Worm (Caenorhabditis elegans) whole organism, late embryonic: ENCODE results near the gene Y55F3BL.4.
A peak's percentile ranks its signal among the peaks of the same experiment; 100 is the strongest.
"Not testable (repeated sequence)": the region's sequence is repeated elsewhere in the genome, so short reads cannot be mapped to it uniquely, and the experiment has no call there.

ENCODE experiments used
- T23F11.4 ChIP-seq: fragments of 200-800 bp; sonication (Bioruptor generic); optimal IDR thresholded peaks from 2 replicates; lab custom pipeline; 2018; ENCODE audit warnings: mild to moderate bottlenecking, missing genetic modification characterization, missing compliant biosample characterization
- ama-1 ChIP-seq: fragments of 150-350 bp; optimal IDR thresholded peaks from 2 replicates; lab custom pipeline; 2014
- ceh-14 ChIP-seq: sonication (generic microtip); optimal IDR thresholded peaks from 2 replicates; lab custom pipeline; 2016; ENCODE audit warnings: missing genotype, missing genetic modification characterization, missing compliant biosample characterization
- ceh-18 ChIP-seq: sonication (generic microtip); optimal IDR thresholded peaks from 2 replicates; lab custom pipeline; 2016; ENCODE audit warnings: missing genetic modification characterization, missing compliant biosample characterization
- ceh-2 ChIP-seq: sonication (generic microtip); optimal IDR thresholded peaks from 2 replicates; lab custom pipeline; 2016; ENCODE audit warnings: missing genotype, missing genetic modification characterization, missing compliant biosample characterization
- ceh-24 ChIP-seq: sonication (generic microtip); optimal IDR thresholded peaks from 2 replicates; lab custom pipeline; 2016; ENCODE audit warnings: mild to moderate bottlenecking, missing genetic modification characterization, missing compliant biosample characterization
- ceh-30 ChIP-seq: fragments of 150-350 bp; optimal IDR thresholded peaks from 2 replicates; lab custom pipeline; 2014; ENCODE audit warnings: missing biosample characterization, missing genetic modification characterization
- ceh-31 ChIP-seq: sonication (generic microtip); optimal IDR thresholded peaks from 2 replicates; lab custom pipeline; 2016; ENCODE audit warnings: missing genetic modification characterization, missing compliant biosample characterization
- ceh-34 ChIP-seq: sonication (generic microtip); optimal IDR thresholded peaks from 2 replicates; lab custom pipeline; 2016; ENCODE audit warnings: mild to moderate bottlenecking, missing genetic modification characterization, missing compliant biosample characterization
- che-1 ChIP-seq: sonication (generic microtip); optimal IDR thresholded peaks from 2 replicates; lab custom pipeline; 2016; ENCODE audit warnings: mild to moderate bottlenecking, missing genetic modification characterization, missing compliant biosample characterization
- dmd-4 ChIP-seq: sonication (generic microtip); optimal IDR thresholded peaks from 2 replicates; lab custom pipeline; 2016; ENCODE audit warnings: borderline replicate concordance, missing genetic modification characterization, missing compliant biosample characterization
- elt-2 ChIP-seq: sonication (generic microtip); optimal IDR thresholded peaks from 2 replicates; lab custom pipeline; 2016; ENCODE audit warnings: missing genetic modification reagents, missing genetic modification characterization, missing compliant biosample characterization
- elt-4 ChIP-seq: sonication (generic microtip); optimal IDR thresholded peaks from 2 replicates; lab custom pipeline; 2016; ENCODE audit warnings: missing genetic modification characterization, missing compliant biosample characterization
- fkh-10 ChIP-seq: fragments of 150-350 bp; optimal IDR thresholded peaks from 2 replicates; lab custom pipeline; 2014; ENCODE audit warnings: missing biosample characterization, missing genetic modification reagents, missing genetic modification characterization
- fkh-6 ChIP-seq: sonication (generic microtip); optimal IDR thresholded peaks from 2 replicates; lab custom pipeline; 2016; ENCODE audit warnings: missing genetic modification characterization, missing compliant biosample characterization
- hlh-15 ChIP-seq: sonication (generic microtip); optimal IDR thresholded peaks from 2 replicates; lab custom pipeline; 2016; ENCODE audit warnings: missing genetic modification characterization, missing compliant biosample characterization
- hlh-30 ChIP-seq: sonication (generic microtip); optimal IDR thresholded peaks from 2 replicates; lab custom pipeline; 2017; ENCODE audit warnings: antibody characterized with exemption, missing genetic modification characterization, missing compliant biosample characterization; ENCODE audit not compliant: insufficient read depth
- hlh-6 ChIP-seq: sonication (generic microtip); optimal IDR thresholded peaks from 2 replicates; lab custom pipeline; 2016; ENCODE audit warnings: missing genotype, missing genetic modification characterization, missing compliant biosample characterization
- mec-3 ChIP-seq: sonication (generic microtip); optimal IDR thresholded peaks from 2 replicates; lab custom pipeline; 2016; ENCODE audit warnings: borderline replicate concordance, missing genetic modification characterization, missing compliant biosample characterization
- nfya-1 ChIP-seq: sonication (generic microtip); optimal IDR thresholded peaks from 2 replicates; lab custom pipeline; 2017; ENCODE audit warnings: missing genetic modification characterization, mild to moderate bottlenecking, missing compliant biosample characterization, antibody characterized with exemption, moderate library complexity
- nhr-11 ChIP-seq: fragments of 150-350 bp; optimal IDR thresholded peaks from 2 replicates; lab custom pipeline; 2014; ENCODE audit warnings: missing biosample characterization, missing genetic modification characterization
- nhr-232 ChIP-seq: sonication (generic microtip); optimal IDR thresholded peaks from 2 replicates; lab custom pipeline; 2016; ENCODE audit warnings: missing genetic modification characterization, missing compliant biosample characterization
- pat-9 ChIP-seq: fragments of 200-800 bp; sonication (Bioruptor generic); optimal IDR thresholded peaks from 2 replicates; lab custom pipeline; 2018; ENCODE audit warnings: mild to moderate bottlenecking, missing genetic modification characterization, moderate library complexity, missing compliant biosample characterization
- pha-4 ChIP-seq: fragments of 150-350 bp; optimal IDR thresholded peaks from 2 replicates; lab custom pipeline; 2018; ENCODE audit warnings: missing biosample characterization, missing genetic modification reagents, missing genetic modification characterization
- pros-1 ChIP-seq: fragments of 150-350 bp; optimal IDR thresholded peaks from 2 replicates; lab custom pipeline; 2014; ENCODE audit warnings: missing biosample characterization, missing genetic modification reagents, missing genetic modification characterization
- sdc-2 ChIP-seq: sonication (generic microtip); optimal IDR thresholded peaks from 2 replicates; lab custom pipeline; 2016; ENCODE audit warnings: missing genotype, missing genetic modification characterization, missing compliant biosample characterization
- tbx-2 ChIP-seq: sonication (generic microtip); optimal IDR thresholded peaks from 2 replicates; lab custom pipeline; 2016; ENCODE audit warnings: missing genetic modification characterization, missing compliant biosample characterization
- ttx-3 ChIP-seq: sonication (generic microtip); optimal IDR thresholded peaks from 2 replicates; lab custom pipeline; 2016; ENCODE audit warnings: missing genetic modification reagents, missing genetic modification characterization, missing compliant biosample characterization
- unc-3 ChIP-seq, 2 experiments: fragments of 200-800 bp in 1 of 2; sonication (Bioruptor generic) in 1 of 2; sonication (generic microtip) in 1 of 2; conservative IDR thresholded peaks in 1 of 2; optimal IDR thresholded peaks in 1 of 2; 2 replicates each; pipeline versions ENCODE4 v1.3.6 to Lab custom; 2016 to 2022; ENCODE audit warnings: missing compliant biosample characterization in 2 of 2, missing genetic modification characterization in 2 of 2, missing genetic modification reagents in 1 of 2
- unc-42 ChIP-seq: sonication (generic microtip); optimal IDR thresholded peaks from 2 replicates; lab custom pipeline; 2016; ENCODE audit warnings: missing genotype, missing genetic modification characterization, missing compliant biosample characterization
- unc-86 ChIP-seq: sonication (generic microtip); optimal IDR thresholded peaks from 2 replicates; lab custom pipeline; 2016; ENCODE audit warnings: missing genetic modification characterization, missing compliant biosample characterization
- ztf-16 ChIP-seq: sonication (generic microtip); optimal IDR thresholded peaks from 2 replicates; lab custom pipeline; 2017; ENCODE audit warnings: missing genetic modification characterization, missing compliant biosample characterization

Gene Y55F3BL.4

ce11 chrIV:762486-763376 is 42.2 kb upstream of the Y55F3BL.4 start:
- TF ChIP-seq che-1 (tag; lab: Kevin White, UChicago) (no peak), sdc-2 (tag; lab: Kevin White, UChicago) (no peak), dmd-4 (tag; lab: Kevin White, UChicago) (no peak), tbx-2 (no peak), ceh-30 (no peak), ceh-18 (no peak), ceh-24 (no peak)

- TF ChIP-seq pros-1 (tag; lab: Kevin White, UChicago) = no peak
- TF ChIP-seq pha-4 (tag; lab: Kevin White, UChicago) = no peak
- TF ChIP-seq ceh-30 = no peak
- TF ChIP-seq fkh-6 (tag; lab: Kevin White, UChicago) = no peak
- no peak for TF ChIP-seq ama-1 (lab: Kevin White, UChicago)
- TF ChIP-seq ceh-24 = no peak
- TF ChIP-seq ceh-31 (tag; lab: Kevin White, UChicago) = no peak
- no peak for TF ChIP-seq T23F11.4
- no peak for TF ChIP-seq unc-86
- no peak for TF ChIP-seq mec-3 (tag; lab: Kevin White, UChicago)
- no peak for TF ChIP-seq dmd-4 (tag; lab: Kevin White, UChicago)
- TF ChIP-seq ceh-14 = no peak
- no peak for TF ChIP-seq ceh-2 (tag; lab: Kevin White, UChicago)
- TF ChIP-seq ceh-18 = no peak
- no peak for TF ChIP-seq hlh-6 (tag; lab: Kevin White, UChicago)
- TF ChIP-seq nhr-232 (tag; lab: Kevin White, UChicago) = no peak
- TF ChIP-seq pat-9 (tag; lab: Kevin White, UChicago) = no peak
- TF ChIP-seq, all 69 proteins: peak for 0
Observed at ce11 chrIV:763377-764063, 41.4 kb upstream of the Y55F3BL.4 start, which contains the start of gene col-103. col-103 (minus strand) TSS chrIV:763678.

ce11 chrIV:768312-768711 is 36.6 kb upstream of the Y55F3BL.4 start, which contains the start of gene F56B3.2:
F56B3.2 (minus strand) TSS chrIV:768584.
- TF ChIP-seq ttx-3 (tag; lab: Kevin White, UChicago) (no peak), unc-42 (tag; lab: Kevin White, UChicago) (no peak), ztf-16 (tag; lab: Kevin White, UChicago) (no peak), hlh-30 (tag; lab: Kevin White, UChicago) (no peak), mec-3 (tag; lab: Kevin White, UChicago) (no peak)

ce11 chrIV:771061-771460 is 33.8 kb upstream of the Y55F3BL.4 start, which contains the start of gene F56B3.9:
F56B3.9 (plus strand) TSS chrIV:771361.
- not testable (repeated sequence) for TF ChIP-seq elt-4 (tag; lab: Kevin White, UChicago); hlh-15 (tag; lab: Kevin White, UChicago); ceh-18

ce11 chrIV:772931-773330 is 32.0 kb upstream of the Y55F3BL.4 start, which contains the start of gene mrpl-2:
mrpl-2 (plus strand) TSS chrIV:773237.
- TF ChIP-seq hlh-30 (tag; lab: Kevin White, UChicago) (no peak), nfya-1 (tag; lab: Kevin White, UChicago) (no peak), sdc-2 (tag; lab: Kevin White, UChicago) (no peak), elt-2 (tag; lab: Kevin White, UChicago) (peak; percentile 9)

ce11 chrIV:773580-773979 is 31.3 kb upstream of the Y55F3BL.4 start:
- TF ChIP-seq fkh-6 (tag; lab: Kevin White, UChicago) (no peak), ceh-34 (tag; lab: Kevin White, UChicago) (no peak), fkh-10 (GFP tag; lab: Kevin White, UChicago) (no peak), dmd-4 (tag; lab: Kevin White, UChicago) (no peak), unc-3 (GFP tag; conservative IDR thresholded peaks at IDR 0.05; lab: Robert Waterston, UW) (no peak), unc-3 (tag; optimal IDR thresholded peaks at IDR 0.05; lab: Kevin White, UChicago) (no peak), nhr-11 (tag; lab: Kevin White, UChicago) (no peak)
